Worm (Caenorhabditis elegans) whole organism, early embryonic: ENCODE data around the gene ugt-21.

Experiments
- B0310.2 ChIP-seq: sonication (generic microtip); optimal IDR thresholded peaks from 2 replicates; lab custom pipeline; 2016; ENCODE audit warnings: mild to moderate bottlenecking, missing genetic modification characterization, missing compliant biosample characterization
- F13C5.2 ChIP-seq: sonication (generic microtip); optimal IDR thresholded peaks from 2 replicates; lab custom pipeline; 2017; ENCODE audit warnings: mild to moderate bottlenecking, missing genetic modification characterization, inconsistent platforms, missing compliant biosample characterization
- aly-1 ChIP-seq: sonication (generic microtip); optimal IDR thresholded peaks from 2 replicates; lab custom pipeline; 2016; ENCODE audit warnings: missing genetic modification characterization, missing compliant biosample characterization
- ama-1 ChIP-seq: fragments of 150-350 bp; optimal IDR thresholded peaks from 2 replicates; lab custom pipeline; 2014
- ceh-13 ChIP-seq: fragments of 200-800 bp; sonication (Bioruptor generic); optimal IDR thresholded peaks from 2 replicates; lab custom pipeline; 2018; ENCODE audit warnings: mild to moderate bottlenecking, missing genetic modification characterization, missing compliant biosample characterization
- ceh-36 ChIP-seq: sonication (generic microtip); optimal IDR thresholded peaks from 2 replicates; lab custom pipeline; 2016; ENCODE audit warnings: missing genetic modification characterization, inconsistent platforms, missing compliant biosample characterization
- ets-7 ChIP-seq: sonication (generic microtip); optimal IDR thresholded peaks from 2 replicates; lab custom pipeline; 2016; ENCODE audit warnings: missing genotype, missing genetic modification characterization, missing compliant biosample characterization
- flt-1 ChIP-seq: fragments of 200-800 bp; sonication (Bioruptor generic); IDR thresholded peaks from 2 replicates; pipeline ENCODE4 v1.3.6; 2022; ENCODE audit warnings: missing genetic modification characterization, missing compliant biosample characterization
- hmbx-1 ChIP-seq: sonication (generic microtip); optimal IDR thresholded peaks from 2 replicates; lab custom pipeline; 2016; ENCODE audit warnings: mild to moderate bottlenecking, missing genetic modification characterization, missing compliant biosample characterization
- hmg-4 ChIP-seq: fragments of 200-800 bp; sonication (Bioruptor generic); optimal IDR thresholded peaks from 2 replicates; lab custom pipeline; 2018; ENCODE audit warnings: mild to moderate bottlenecking, missing genetic modification characterization, missing compliant biosample characterization
- hnd-1 ChIP-seq: sonication (generic microtip); optimal IDR thresholded peaks from 2 replicates; lab custom pipeline; 2016; ENCODE audit warnings: missing genetic modification characterization, missing compliant biosample characterization
- pes-1 ChIP-seq: fragments of 200-800 bp; sonication (Bioruptor generic); IDR thresholded peaks from 2 replicates; pipeline ENCODE4 v1.3.6; 2022; ENCODE audit warnings: missing genetic modification reagents, missing genetic modification characterization, missing compliant biosample characterization
- scrt-1 ChIP-seq: fragments of 200-800 bp; sonication (Bioruptor generic); IDR thresholded peaks from 2 replicates; pipeline ENCODE4 v1.3.6; 2022; ENCODE audit warnings: missing genetic modification characterization, missing compliant biosample characterization
- sea-1 ChIP-seq: fragments of 200-800 bp; sonication (Bioruptor generic); conservative IDR thresholded peaks from 2 replicates; pipeline ENCODE4 v1.3.6; 2022; ENCODE audit warnings: missing genetic modification characterization, missing compliant biosample characterization
- tbx-11 ChIP-seq: fragments of 200-800 bp; sonication (Bioruptor generic); IDR thresholded peaks from 2 replicates; pipeline ENCODE4 v1.3.6; 2022; ENCODE audit warnings: missing genetic modification characterization, missing compliant biosample characterization
- tbx-37 ChIP-seq: fragments of 200-800 bp; sonication (Bioruptor generic); conservative IDR thresholded peaks from 2 replicates; pipeline ENCODE4 v1.3.6; 2022; ENCODE audit warnings: missing genetic modification reagents, missing genetic modification characterization, missing compliant biosample characterization
- tra-4 ChIP-seq: sonication (generic microtip); optimal IDR thresholded peaks from 2 replicates; lab custom pipeline; 2017; ENCODE audit warnings: missing genetic modification characterization, missing compliant biosample characterization

Gene ugt-21

ce11 chrIV:9534342-9534741, 34.2 kb downstream of the ugt-21 start:
- TF ChIP-seq F13C5.2 (tag; lab: Kevin White, UChicago) (no peak), hmbx-1 (tag; lab: Kevin White, UChicago) (no peak), hnd-1 (tag; lab: Kevin White, UChicago) (no peak), ama-1 (lab: Kevin White, UChicago) (no peak), ceh-13 (GFP tag; lab: Kevin White, UChicago) (no peak), tbx-37 (GFP tag; lab: Robert Waterston, UW) (no peak), tbx-11 (GFP tag; lab: Robert Waterston, UW) (no peak), pes-1 (GFP tag; lab: Robert Waterston, UW) (no peak), ceh-36 (tag; lab: Kevin White, UChicago) (no peak), ets-7 (no peak), tra-4 (tag; lab: Kevin White, UChicago) (no peak), hmg-4 (GFP tag; lab: Kevin White, UChicago) (no peak), aly-1 (no peak)

DNA sequence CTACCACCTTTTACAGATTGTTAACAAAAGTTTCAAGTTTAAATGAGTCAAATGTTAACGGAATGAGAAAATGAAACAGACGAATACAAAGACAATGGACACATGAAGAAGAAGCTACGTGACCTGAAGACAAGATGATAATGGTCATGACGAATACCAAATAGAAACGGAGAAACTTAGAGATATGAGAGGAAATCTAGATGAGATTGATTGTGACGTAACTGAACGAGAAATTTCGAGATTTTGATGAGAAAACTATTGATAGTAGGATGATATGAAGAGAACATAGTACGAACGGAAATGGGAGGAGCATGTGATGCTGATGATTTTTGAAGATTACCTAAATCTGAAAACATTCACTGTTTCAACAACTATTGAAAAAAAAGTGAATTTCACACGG, 35.0 kb downstream of the ugt-21 start:
- TF ChIP-seq ceh-13 (GFP tag; lab: Kevin White, UChicago) (no peak), B0310.2 (tag; lab: Kevin White, UChicago) (no peak), pes-1 (GFP tag; lab: Robert Waterston, UW) (no peak), flt-1 (no peak), aly-1 (no peak), ets-7 (no peak), scrt-1 (GFP tag; lab: Robert Waterston, UW) (no peak)

DNA sequence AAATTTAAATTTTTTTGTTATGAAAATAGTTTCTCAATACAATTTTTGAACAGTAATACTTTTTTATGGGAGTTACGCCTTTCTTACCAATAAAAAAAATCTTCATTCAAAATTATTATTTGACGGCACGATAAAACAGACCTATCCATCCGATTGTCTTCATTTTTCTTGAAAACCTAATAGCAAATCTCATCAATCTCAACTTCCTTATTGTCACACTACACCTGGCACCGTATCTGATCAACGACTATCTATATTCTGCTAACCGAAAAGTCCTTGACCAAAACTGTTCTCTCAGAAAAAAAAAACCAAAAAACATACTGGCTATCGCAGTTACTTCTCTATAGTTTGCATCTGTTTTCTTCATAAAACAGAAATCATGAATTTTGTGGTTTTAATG, 36.0 kb downstream of the ugt-21 start:
- TF ChIP-seq aly-1 (no peak), hnd-1 (tag; lab: Kevin White, UChicago) (no peak), hmbx-1 (tag; lab: Kevin White, UChicago) (no peak), ceh-13 (GFP tag; lab: Kevin White, UChicago) (no peak), tbx-11 (GFP tag; lab: Robert Waterston, UW) (no peak), B0310.2 (tag; lab: Kevin White, UChicago) (no peak), ceh-36 (tag; lab: Kevin White, UChicago) (no peak), F13C5.2 (tag; lab: Kevin White, UChicago) (no peak), tra-4 (tag; lab: Kevin White, UChicago) (no peak), scrt-1 (GFP tag; lab: Robert Waterston, UW) (no peak), pes-1 (GFP tag; lab: Robert Waterston, UW) (no peak)

DNA sequence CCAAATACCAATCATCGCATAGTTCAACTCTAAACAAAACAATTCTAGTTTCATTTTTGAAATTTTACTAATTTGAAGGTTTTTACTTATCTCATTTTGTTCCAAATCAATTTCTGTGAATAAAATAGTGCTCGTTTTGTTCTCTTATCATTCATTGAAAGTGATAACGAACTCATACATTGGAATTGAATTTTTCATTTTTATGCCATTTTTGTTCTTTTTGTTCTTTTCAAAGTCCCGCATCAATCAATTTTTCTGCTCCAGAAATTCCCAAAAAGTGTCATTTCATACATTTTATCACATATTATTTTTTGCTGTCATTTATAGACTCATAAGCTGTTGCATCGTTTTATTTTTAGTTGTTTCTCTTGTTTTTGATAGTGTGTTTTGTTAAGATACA, 37.4 kb downstream of the ugt-21 start:
- TF ChIP-seq flt-1 (no peak), hmbx-1 (tag; lab: Kevin White, UChicago) (no peak), hmg-4 (GFP tag; lab: Kevin White, UChicago) (no peak), hnd-1 (tag; lab: Kevin White, UChicago) (no peak), ceh-36 (tag; lab: Kevin White, UChicago) (no peak), ama-1 (lab: Kevin White, UChicago) (no peak), F13C5.2 (tag; lab: Kevin White, UChicago) (no peak), tra-4 (tag; lab: Kevin White, UChicago) (no peak)

DNA sequence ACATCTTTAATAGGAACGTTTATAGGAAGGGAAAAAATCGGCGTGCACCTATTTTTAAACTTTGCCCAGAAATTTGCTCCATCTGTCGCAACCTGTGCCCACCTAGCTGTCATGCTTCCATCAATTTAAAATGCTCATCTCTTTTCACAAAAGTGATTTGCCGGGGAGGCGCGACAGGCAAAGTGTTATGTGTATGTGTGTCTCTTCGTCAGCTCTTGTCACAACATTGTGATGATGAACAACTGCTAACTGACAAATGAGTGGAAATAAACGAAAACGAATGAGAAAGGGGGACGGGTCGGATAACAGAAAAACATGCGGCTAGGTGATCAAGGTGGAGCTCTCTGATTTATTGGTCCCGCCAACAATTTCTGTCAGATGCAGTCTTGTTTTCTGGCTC, 38.1 kb downstream of the ugt-21 start:
- no peak for TF ChIP-seq pes-1 (GFP tag; lab: Robert Waterston, UW)
- TF ChIP-seq ama-1 (lab: Kevin White, UChicago) = no peak
- no peak for TF ChIP-seq B0310.2 (tag; lab: Kevin White, UChicago)
- TF ChIP-seq hnd-1 (tag; lab: Kevin White, UChicago) = no peak
- TF ChIP-seq ets-7 = no peak
- no peak for TF ChIP-seq ceh-36 (tag; lab: Kevin White, UChicago)
- no peak for TF ChIP-seq hmg-4 (GFP tag; lab: Kevin White, UChicago)

ce11 chrIV:9540342-9540856, 40.3 kb downstream of the ugt-21 start, which contains the start of gene fbl-1:
Gene fbl-1, plus strand, starts transcription at chrIV:9540806.
- no peak for TF ChIP-seq scrt-1 (GFP tag; lab: Robert Waterston, UW)
- no peak for TF ChIP-seq ceh-13 (GFP tag; lab: Kevin White, UChicago)
- no peak for TF ChIP-seq hnd-1 (tag; lab: Kevin White, UChicago)
- TF ChIP-seq hmbx-1 (tag; lab: Kevin White, UChicago) = no peak
- TF ChIP-seq hmg-4 (GFP tag; lab: Kevin White, UChicago) = no peak
- no peak for TF ChIP-seq tbx-37 (GFP tag; lab: Robert Waterston, UW)
- no peak for TF ChIP-seq pes-1 (GFP tag; lab: Robert Waterston, UW)
- no peak for TF ChIP-seq F13C5.2 (tag; lab: Kevin White, UChicago)
- no peak for TF ChIP-seq ama-1 (lab: Kevin White, UChicago)
- TF ChIP-seq tbx-11 (GFP tag; lab: Robert Waterston, UW) = no peak
- TF ChIP-seq ets-7 = no peak
- no peak for TF ChIP-seq sea-1 (GFP tag; lab: Robert Waterston, UW)
- no peak for TF ChIP-seq B0310.2 (tag; lab: Kevin White, UChicago)

DNA sequence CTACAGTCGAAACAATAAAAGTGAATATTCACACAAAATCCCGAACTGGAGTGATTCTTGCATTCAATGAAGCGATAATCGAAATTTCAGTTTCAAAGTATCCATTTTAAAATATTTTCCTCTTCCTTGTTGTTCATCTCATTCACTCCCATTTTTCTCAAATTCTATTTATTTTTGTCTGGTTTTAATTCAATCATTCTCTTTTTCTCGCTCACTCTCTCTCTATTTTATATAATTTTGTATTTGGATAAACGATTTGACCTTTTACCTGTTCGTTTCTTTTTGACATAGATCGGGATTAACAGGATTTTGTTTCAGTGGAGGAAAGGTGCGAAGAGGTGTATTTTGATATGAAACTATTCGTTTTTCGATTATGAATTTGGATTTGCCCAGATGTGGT, 45.9 kb downstream of the ugt-21 start, which contains the start of gene T05A1.5:
Gene T05A1.5, plus strand, starts transcription at position 301 of the 400 bp plus-strand sequence.
- no peak for TF ChIP-seq B0310.2 (tag; lab: Kevin White, UChicago)
- TF ChIP-seq scrt-1 (GFP tag; lab: Robert Waterston, UW) = no peak
- TF ChIP-seq hnd-1 (tag; lab: Kevin White, UChicago) = no peak
- TF ChIP-seq tbx-11 (GFP tag; lab: Robert Waterston, UW) = no peak
- no peak for TF ChIP-seq aly-1
- no peak for TF ChIP-seq hmbx-1 (tag; lab: Kevin White, UChicago)
- no peak for TF ChIP-seq pes-1 (GFP tag; lab: Robert Waterston, UW)
- TF ChIP-seq sea-1 (GFP tag; lab: Robert Waterston, UW) = no peak
- no peak for TF ChIP-seq hmg-4 (GFP tag; lab: Kevin White, UChicago)
